Fruit fly (Drosophila melanogaster) S2 (cell line): ENCODE data around the gene Fbxl4.

ENCODE experiments used
- CG8478 ChIP-seq: fragments of >200 bp; optimal IDR thresholded peaks from 2 replicates; lab custom pipeline; 2018
- CTCF ChIP-seq, 2 experiments: fragments of >200 bp; optimal IDR thresholded peaks; 2 replicates each; lab custom pipeline; 2018

dm6 chrX:14213509-14214154 lies 24.1 kb downstream of the Fbxl4 start:
- TF ChIP-seq CTCF (optimal IDR thresholded peaks at IDR 0.05; lab: Kevin White, UChicago) (no peak), CG8478 (lab: Kevin White, UChicago) (no peak)
